Fruit fly (Drosophila melanogaster): Measurements from ENCODE around the gene Noc1.

- TF ChIP-seq gt (GFP tag; IDR thresholded peaks at IDR 0.05) (no peak), C15 (GFP tag; IDR thresholded peaks at IDR 0.05) (no peak)
Measured at dm6 chr3L:11041193-11041592, 33.4 kb upstream of the Noc1 start.
